Fruit fly (Drosophila melanogaster) whole organism, embryonic: ENCODE data around the gene bwa.

Experiments used
- BEAF-32 ChIP-seq: fragments of 200-800 bp; sonication (Bioruptor generic); optimal IDR thresholded peaks from 3 replicates; lab custom pipeline; 2017; ENCODE audit warnings: missing biosample characterization, missing genetic modification characterization, mild to moderate bottlenecking, moderate library complexity, missing genetic modification reagents
- Bdp1 ChIP-seq: fragments of 200-800 bp; sonication (Bioruptor generic); optimal IDR thresholded peaks from 3 replicates; lab custom pipeline; 2016; ENCODE audit warnings: missing biosample characterization, missing genetic modification characterization
- BtbVII ChIP-seq: fragments of 200-800 bp; sonication (Bioruptor generic); optimal IDR thresholded peaks from 3 replicates; lab custom pipeline; 2017; ENCODE audit warnings: missing biosample characterization, mild to moderate bottlenecking, missing genetic modification characterization
- Bteb2 ChIP-seq: fragments of 200-800 bp; sonication (Bioruptor generic); optimal IDR thresholded peaks from 2 replicates; lab custom pipeline; 2016; ENCODE audit warnings: missing biosample characterization, missing genetic modification characterization
- CG1024 ChIP-seq: fragments of 200-800 bp; sonication (Bioruptor generic); IDR thresholded peaks from 2 replicates; pipeline ENCODE4 v1.3.6; 2022; ENCODE audit warnings: missing biosample characterization, missing genetic modification characterization
- CG10274 ChIP-seq: fragments of 200-800 bp; sonication (Bioruptor generic); optimal IDR thresholded peaks from 3 replicates; lab custom pipeline; 2017; ENCODE audit warnings: missing biosample characterization, mild to moderate bottlenecking, missing genetic modification characterization
- CG10321 ChIP-seq: fragments of 200-800 bp; sonication (Bioruptor generic); IDR thresholded peaks from 2 replicates; pipeline ENCODE4 v1.3.6; 2022; ENCODE audit warnings: missing biosample characterization, missing genetic modification characterization
- CG11247 ChIP-seq: fragments of 200-800 bp; sonication (Bioruptor generic); IDR thresholded peaks from 2 replicates; pipeline ENCODE4 v1.3.6; 2022; ENCODE audit warnings: missing biosample characterization, missing genetic modification characterization
- CG11456 ChIP-seq: fragments of 200-800 bp; sonication (Bioruptor generic); IDR thresholded peaks from 3 replicates; pipeline ENCODE4 v1.3.6; 2022; ENCODE audit warnings: missing biosample characterization, missing genetic modification characterization
- CG11504 ChIP-seq: fragments of 200-800 bp; sonication (Bioruptor generic); optimal IDR thresholded peaks from 3 replicates; lab custom pipeline; 2019; ENCODE audit warnings: missing biosample characterization, mild to moderate bottlenecking, missing genetic modification characterization, moderate library complexity
- CG11723 ChIP-seq: fragments of 200-800 bp; sonication (Bioruptor generic); optimal IDR thresholded peaks from 2 replicates; lab custom pipeline; 2017; ENCODE audit warnings: missing biosample characterization, mild to moderate bottlenecking, missing genetic modification characterization
- CG12071 ChIP-seq: fragments of 200-800 bp; sonication (Bioruptor generic); optimal IDR thresholded peaks from 3 replicates; lab custom pipeline; 2018; ENCODE audit warnings: missing biosample characterization, mild to moderate bottlenecking, missing genetic modification characterization
- CG12659 ChIP-seq: fragments of 200-800 bp; sonication (Bioruptor generic); optimal IDR thresholded peaks from 3 replicates; lab custom pipeline; 2017; ENCODE audit warnings: mild to moderate bottlenecking, missing biosample characterization, missing genetic modification reagents, missing genetic modification characterization
- CG17385 ChIP-seq: fragments of 200-800 bp; sonication (Bioruptor generic); optimal IDR thresholded peaks from 3 replicates; lab custom pipeline; 2018; ENCODE audit warnings: missing biosample characterization, mild to moderate bottlenecking, missing genetic modification characterization
- CG1832 ChIP-seq: fragments of 200-800 bp; sonication (Bioruptor generic); optimal IDR thresholded peaks from 2 replicates; lab custom pipeline; 2017; ENCODE audit warnings: missing biosample characterization, mild to moderate bottlenecking, missing genetic modification characterization, inconsistent platforms
- CG32532 ChIP-seq: fragments of 200-800 bp; sonication (Bioruptor generic); IDR thresholded peaks from 2 replicates; pipeline ENCODE4 v1.3.6; 2022; ENCODE audit warnings: missing biosample characterization, missing genetic modification characterization
- CG6765 ChIP-seq: fragments of 200-800 bp; sonication (Bioruptor generic); optimal IDR thresholded peaks from 3 replicates; lab custom pipeline; 2017; ENCODE audit warnings: missing biosample characterization, mild to moderate bottlenecking, missing genetic modification characterization
- CG7271 ChIP-seq: fragments of 200-800 bp; sonication (Bioruptor generic); optimal IDR thresholded peaks from 2 replicates; lab custom pipeline; 2018; ENCODE audit warnings: missing biosample characterization, mild to moderate bottlenecking, missing genetic modification characterization, moderate library complexity
- CG7357 ChIP-seq: fragments of 200-800 bp; sonication (Bioruptor generic); IDR thresholded peaks from 3 replicates; pipeline ENCODE4 v1.3.6; 2022; ENCODE audit warnings: missing biosample characterization, missing genetic modification characterization
- CG9817 ChIP-seq: fragments of 200-800 bp; sonication (Bioruptor generic); optimal IDR thresholded peaks from 2 replicates; lab custom pipeline; 2018; ENCODE audit warnings: missing biosample characterization, mild to moderate bottlenecking, missing genetic modification characterization, moderate library complexity
- Dip2 ChIP-seq: fragments of 200-800 bp; sonication (Bioruptor generic); IDR thresholded peaks from 2 replicates; pipeline ENCODE4 v1.3.6; 2022; ENCODE audit warnings: missing biosample characterization, missing genetic modification characterization
- ERR ChIP-seq: fragments of 200-800 bp; sonication (Bioruptor generic); optimal IDR thresholded peaks from 2 replicates; lab custom pipeline; 2016; ENCODE audit warnings: missing biosample characterization, missing genetic modification characterization
- Eip74EF ChIP-seq, 2 experiments: fragments of 200-800 bp in 1 of 2; fragments of >200 bp in 1 of 2; sonication (Bioruptor generic) in 1 of 2; optimal IDR thresholded peaks; 2 replicates each; lab custom pipeline; 2017 to 2019; ENCODE audit warnings: missing biosample characterization in 2 of 2, missing genetic modification characterization in 2 of 2, mild to moderate bottlenecking in 1 of 2, moderate library complexity in 1 of 2
- Ets65A ChIP-seq: fragments of 200-800 bp; sonication (Bioruptor generic); peaks from one replicate; lab custom pipeline; 2016; ENCODE audit warnings: missing biosample characterization, missing genetic modification characterization
- Ets97D ChIP-seq: fragments of 200-800 bp; sonication (Bioruptor generic); optimal IDR thresholded peaks from 3 replicates; lab custom pipeline; 2016; ENCODE audit warnings: missing biosample characterization, missing genetic modification characterization
- Hmx ChIP-seq: fragments of 200-800 bp; sonication (Bioruptor generic); optimal IDR thresholded peaks from 2 replicates; lab custom pipeline; 2016; ENCODE audit warnings: missing biosample characterization, missing genetic modification characterization
- Hr39 ChIP-seq: fragments of >200 bp; optimal IDR thresholded peaks from 2 replicates; lab custom pipeline; 2017
- Jarid2 ChIP-seq: fragments of 200-800 bp; sonication (Bioruptor generic); optimal IDR thresholded peaks from 3 replicates; lab custom pipeline; 2017; ENCODE audit warnings: mild to moderate bottlenecking, missing biosample characterization, missing genetic modification reagents, missing genetic modification characterization
- MTF-1 ChIP-seq: fragments of 200-800 bp; sonication (Bioruptor generic); optimal IDR thresholded peaks from 2 replicates; lab custom pipeline; 2018; ENCODE audit warnings: missing biosample characterization, mild to moderate bottlenecking, missing genetic modification characterization, borderline replicate concordance
- Max ChIP-seq: fragments of 200-800 bp; sonication (Bioruptor generic); optimal IDR thresholded peaks from 2 replicates; lab custom pipeline; 2016; ENCODE audit warnings: missing biosample characterization, mild to moderate bottlenecking, missing genetic modification characterization
- NC2α ChIP-seq: fragments of 200-800 bp; sonication (Bioruptor generic); optimal IDR thresholded peaks from 2 replicates; lab custom pipeline; 2016; ENCODE audit warnings: missing biosample characterization, missing genetic modification characterization
- NC2β ChIP-seq: fragments of 200-800 bp; sonication (Bioruptor generic); optimal IDR thresholded peaks from 2 replicates; lab custom pipeline; 2016; ENCODE audit warnings: missing biosample characterization, missing genetic modification characterization
- Pdp1 ChIP-seq, 2 experiments: fragments of 200-800 bp; sonication (Bioruptor generic); optimal IDR thresholded peaks; 3 replicates each; lab custom pipeline; 2016; ENCODE audit warnings: missing biosample characterization in 2 of 2, missing genetic modification characterization in 2 of 2, mild to moderate bottlenecking in 1 of 2, moderate library complexity in 1 of 2
- Tbp ChIP-seq: fragments of >200 bp; optimal IDR thresholded peaks from 2 replicates; lab custom pipeline; 2018; ENCODE audit warnings: missing biosample characterization, missing genetic modification characterization
- amos ChIP-seq: fragments of 200-800 bp; sonication (Bioruptor generic); IDR thresholded peaks from 2 replicates; pipeline ENCODE4 v1.3.6; 2022; ENCODE audit warnings: missing biosample characterization, missing genetic modification characterization; ENCODE audit not compliant: partially characterized antibody
- ara ChIP-seq: fragments of 200-800 bp; sonication (Bioruptor generic); IDR thresholded peaks from 2 replicates; pipeline ENCODE4 v1.3.6; 2022; ENCODE audit warnings: missing biosample characterization, missing genetic modification characterization
- bigmax ChIP-seq: fragments of 200-800 bp; sonication (Bioruptor generic); optimal IDR thresholded peaks from 2 replicates; lab custom pipeline; 2018; ENCODE audit warnings: missing biosample characterization, mild to moderate bottlenecking, missing genetic modification characterization
- croc ChIP-seq: fragments of 200-800 bp; sonication (Bioruptor generic); conservative IDR thresholded peaks from 3 replicates; pipeline ENCODE4 v1.3.6; 2022; ENCODE audit warnings: missing biosample characterization, missing genetic modification characterization
- dm ChIP-seq: fragments of 200-800 bp; sonication (Bioruptor generic); optimal IDR thresholded peaks from 3 replicates; lab custom pipeline; 2016; ENCODE audit warnings: missing biosample characterization, missing genetic modification characterization
- insv ChIP-seq, 2 experiments: fragments of 200-800 bp; sonication (Bioruptor generic); optimal IDR thresholded peaks; 3 replicates each; lab custom pipeline; 2016 to 2018; ENCODE audit warnings: missing biosample characterization in 2 of 2, missing genetic modification characterization in 2 of 2
- kni ChIP-seq: fragments of 200-800 bp; sonication (Bioruptor generic); optimal IDR thresholded peaks from 3 replicates; lab custom pipeline; 2017; ENCODE audit warnings: mild to moderate bottlenecking, missing biosample characterization, missing genetic modification reagents, missing genetic modification characterization
- lab ChIP-seq: fragments of 200-800 bp; sonication (Bioruptor generic); optimal IDR thresholded peaks from 3 replicates; lab custom pipeline; 2017; ENCODE audit warnings: missing biosample characterization, missing genetic modification characterization, mild to moderate bottlenecking, moderate library complexity, missing genetic modification reagents
- mld ChIP-seq: fragments of 200-800 bp; sonication (Bioruptor generic); IDR thresholded peaks from 3 replicates; pipeline ENCODE4 v1.3.6; 2022; ENCODE audit warnings: missing biosample characterization, missing genetic modification characterization; ENCODE audit not compliant: partially characterized antibody
- pan ChIP-seq, 4 experiments: fragments of >200 bp in 3 of 4; fragments of 200-800 bp in 1 of 4; sonication (Bioruptor generic) in 1 of 4; optimal IDR thresholded peaks in 3 of 4; IDR thresholded peaks in 1 of 4; 2 replicates each; pipeline versions ENCODE4 v1.3.6 to Lab custom; 2017 to 2022; ENCODE audit warnings: missing biosample characterization in 2 of 4, missing genetic modification characterization in 2 of 4, mixed read lengths in 1 of 4
- pb ChIP-seq: fragments of 200-800 bp; sonication (Bioruptor generic); optimal IDR thresholded peaks from 3 replicates; lab custom pipeline; 2016; ENCODE audit warnings: missing biosample characterization, missing genetic modification characterization
- repo ChIP-seq: fragments of 200-800 bp; sonication (Bioruptor generic); optimal IDR thresholded peaks from 2 replicates; lab custom pipeline; 2016; ENCODE audit warnings: missing biosample characterization, missing genetic modification characterization
- schlank ChIP-seq: fragments of 200-800 bp; sonication (Bioruptor generic); optimal IDR thresholded peaks from 2 replicates; lab custom pipeline; 2018; ENCODE audit warnings: missing biosample characterization, mild to moderate bottlenecking, missing genetic modification characterization
- tin ChIP-seq: fragments of 200-800 bp; sonication (Bioruptor generic); optimal IDR thresholded peaks from 3 replicates; lab custom pipeline; 2016; ENCODE audit warnings: missing biosample characterization, missing genetic modification characterization

bwa gene

dm6 chr2L:20084785-20085555 lies 18.8 kb downstream of the bwa start, which contains the start of gene fok (continued):
- TF ChIP-seq tin (GFP tag; lab: Kevin White, UChicago) = peak; percentile 93
- TF ChIP-seq Hr39 (lab: Kevin White, UChicago) = no peak
- TF ChIP-seq CG10321 (GFP tag; lab: Robert Waterston, UW) = peak; percentile 71; the same call in 1 of the 2 replicates
- TF ChIP-seq CG6765 (GFP tag; lab: Kevin White, UChicago) = peak; percentile 98
- TF ChIP-seq Ets65A (GFP tag; lab: Kevin White, UChicago) = peak; percentile 98
- TF ChIP-seq repo (GFP tag; lab: Kevin White, UChicago) = peak; percentile 87
- TF ChIP-seq Dip2 (GFP tag; lab: Robert Waterston, UW) = no peak
- peak; percentile 94 for TF ChIP-seq CG17385 (GFP tag; lab: Kevin White, UChicago)
- peak; percentile 95 for TF ChIP-seq NC2β
- no peak for TF ChIP-seq mld (GFP tag; lab: Robert Waterston, UW)
- peak in 1 of 2 experiments; percentile 96 for TF ChIP-seq Eip74EF (GFP tag; optimal IDR thresholded peaks at IDR 0.05; lab: Kevin White, UChicago)
- peak; percentile 89 for TF ChIP-seq CG10274
- TF ChIP-seq Tbp = no peak
- peak; percentile 22 for TF ChIP-seq BEAF-32 (GFP tag; lab: Kevin White, UChicago)
- TF ChIP-seq CG12071 (GFP tag; lab: Kevin White, UChicago) = peak; percentile 96
- peak; percentile 23; the same call in 1 of the 2 replicates for TF ChIP-seq amos (GFP tag; lab: Robert Waterston, UW)
- peak; percentile 95 for TF ChIP-seq CG9817 (tag; lab: Kevin White, UChicago)
- peak; percentile 94 for TF ChIP-seq Hmx (GFP tag; lab: Kevin White, UChicago)
- TF ChIP-seq pan (optimal IDR thresholded peaks at IDR 0.05; lab: Kevin White, UChicago) = no peak
- TF ChIP-seq pan (GFP tag; optimal IDR thresholded peaks at IDR 0.05 in 1 of 2, IDR thresholded peaks at IDR 0.05 in 1 of 2) = peak in 1 of 2 experiments; percentile 94
- TF ChIP-seq Pdp1 (GFP tag; optimal IDR thresholded peaks at IDR 0.05; lab: Kevin White, UChicago) = peak; percentile 94
- peak; percentile 91 for TF ChIP-seq pb (GFP tag; lab: Kevin White, UChicago)
- TF ChIP-seq bigmax (GFP tag; lab: Kevin White, UChicago) = peak; percentile 44
- TF ChIP-seq CG32532 (GFP tag; lab: Robert Waterston, UW) = peak; percentile 95
- TF ChIP-seq CG11456 (GFP tag; lab: Robert Waterston, UW) = peak; percentile 99
- peak; percentile 93 for TF ChIP-seq ERR (GFP tag; lab: Kevin White, UChicago)
- TF ChIP-seq NC2α (GFP tag; lab: Kevin White, UChicago) = peak; percentile 90
- TF ChIP-seq Ets97D = peak; percentile 82
- peak; percentile 99 for TF ChIP-seq kni (GFP tag; lab: Kevin White, UChicago)
- peak; percentile 96 for TF ChIP-seq Max (GFP tag; lab: Kevin White, UChicago)
- TF ChIP-seq MTF-1 (GFP tag; lab: Kevin White, UChicago) = peak; percentile 86
- peak; percentile 94 for TF ChIP-seq schlank
- TF ChIP-seq CG7357 (GFP tag; lab: Robert Waterston, UW) = peak; percentile 83
- TF ChIP-seq CG11504 = peak; percentile 97
- 0 out of 2 replicates have a peak, but pooled peaks have one; percentile 41 for TF ChIP-seq CG1024 (GFP tag; lab: Robert Waterston, UW)
- peak; percentile 99 for TF ChIP-seq lab (GFP tag; lab: Kevin White, UChicago)
- peak in 1 of 2 experiments; percentile 84 for TF ChIP-seq insv (GFP tag; optimal IDR thresholded peaks at IDR 0.05; lab: Kevin White, UChicago)
- TF ChIP-seq CG1832 (GFP tag; lab: Kevin White, UChicago) = no peak
- peak; percentile 98 for TF ChIP-seq CG11247 (GFP tag; lab: Robert Waterston, UW)
- peak; percentile 98 for TF ChIP-seq CG12659
- peak; percentile 95 for TF ChIP-seq Bteb2
- TF ChIP-seq croc = peak; percentile 92
- peak; percentile 82 for TF ChIP-seq Jarid2 (GFP tag; lab: Kevin White, UChicago)
- TF ChIP-seq CG7271 (tag; lab: Kevin White, UChicago) = peak; percentile 90
- TF ChIP-seq dm (GFP tag; lab: Kevin White, UChicago) = peak; percentile 88
- TF ChIP-seq CG11723 (GFP tag; lab: Kevin White, UChicago) = peak; percentile 96
- peak; percentile 98 for TF ChIP-seq BtbVII (GFP tag; lab: Kevin White, UChicago)
- peak; percentile 86 for TF ChIP-seq Bdp1 (GFP tag; lab: Kevin White, UChicago)
- TF ChIP-seq ara (GFP tag; lab: Robert Waterston, UW) = peak; percentile 93
